Fruit fly (Drosophila melanogaster) whole organism, embryonic: ENCODE data around the gene Pex11c.

Source experiments
- Antp ChIP-seq: fragments of 200-800 bp; sonication (Bioruptor generic); optimal IDR thresholded peaks from 3 replicates; lab custom pipeline; 2016; ENCODE audit warnings: missing biosample characterization, missing genetic modification characterization
- Bgb ChIP-seq: fragments of 200-800 bp; sonication (Bioruptor generic); IDR thresholded peaks from 2 replicates; pipeline ENCODE4 v1.3.6; 2022; ENCODE audit warnings: missing biosample characterization, missing genetic modification characterization; ENCODE audit not compliant: partially characterized antibody
- Blimp-1 ChIP-seq: fragments of 200-800 bp; sonication (Bioruptor generic); optimal IDR thresholded peaks from 3 replicates; lab custom pipeline; 2018; ENCODE audit warnings: missing biosample characterization, missing genetic modification characterization, mild to moderate bottlenecking, moderate library complexity, missing genetic modification reagents
- BtbVII ChIP-seq: fragments of 200-800 bp; sonication (Bioruptor generic); optimal IDR thresholded peaks from 3 replicates; lab custom pipeline; 2017; ENCODE audit warnings: missing biosample characterization, mild to moderate bottlenecking, missing genetic modification characterization
- CG1024 ChIP-seq: fragments of 200-800 bp; sonication (Bioruptor generic); IDR thresholded peaks from 2 replicates; pipeline ENCODE4 v1.3.6; 2022; ENCODE audit warnings: missing biosample characterization, missing genetic modification characterization
- CG10274 ChIP-seq: fragments of 200-800 bp; sonication (Bioruptor generic); optimal IDR thresholded peaks from 3 replicates; lab custom pipeline; 2017; ENCODE audit warnings: missing biosample characterization, mild to moderate bottlenecking, missing genetic modification characterization
- CG12942 ChIP-seq: fragments of 200-800 bp; sonication (Bioruptor generic); optimal IDR thresholded peaks from 3 replicates; lab custom pipeline; 2016; ENCODE audit warnings: missing biosample characterization, missing genetic modification characterization
- CG13624 ChIP-seq: fragments of 200-800 bp; sonication (Bioruptor generic); optimal IDR thresholded peaks from 2 replicates; lab custom pipeline; 2016; ENCODE audit warnings: missing biosample characterization, missing genetic modification characterization
- CG14050 ChIP-seq: fragments of 200-800 bp; sonication (Bioruptor generic); IDR thresholded peaks from 3 replicates; pipeline ENCODE4 v1.3.6; 2022; ENCODE audit warnings: missing biosample characterization, missing genetic modification characterization
- CG14441 ChIP-seq: fragments of 200-800 bp; sonication (Bioruptor generic); IDR thresholded peaks from 2 replicates; pipeline ENCODE4 v1.3.6; 2022; ENCODE audit warnings: missing biosample characterization, missing genetic modification characterization
- CG15011 ChIP-seq: fragments of 200-800 bp; sonication (Bioruptor generic); optimal IDR thresholded peaks from 3 replicates; lab custom pipeline; 2018; ENCODE audit warnings: missing biosample characterization, mild to moderate bottlenecking, missing genetic modification characterization
- CG17385 ChIP-seq: fragments of 200-800 bp; sonication (Bioruptor generic); optimal IDR thresholded peaks from 3 replicates; lab custom pipeline; 2018; ENCODE audit warnings: missing biosample characterization, mild to moderate bottlenecking, missing genetic modification characterization
- CG17612 ChIP-seq: fragments of 200-800 bp; sonication (Bioruptor generic); IDR thresholded peaks from 2 replicates; pipeline ENCODE4 v1.3.6; 2022; ENCODE audit warnings: missing biosample characterization, missing genetic modification characterization
- CG18764 ChIP-seq: fragments of 200-800 bp; sonication (Bioruptor generic); optimal IDR thresholded peaks from 3 replicates; lab custom pipeline; 2016; ENCODE audit warnings: missing biosample characterization, missing genetic modification characterization
- CG2116 ChIP-seq: fragments of 200-800 bp; sonication (Bioruptor generic); optimal IDR thresholded peaks from 3 replicates; lab custom pipeline; 2018; ENCODE audit warnings: missing biosample characterization, mild to moderate bottlenecking, missing genetic modification characterization
- CG2875 ChIP-seq: fragments of 200-800 bp; sonication (Bioruptor generic); optimal IDR thresholded peaks from 2 replicates; lab custom pipeline; 2017; ENCODE audit warnings: missing biosample characterization, mild to moderate bottlenecking, missing genetic modification characterization, missing genetic modification reagents
- CG31388 ChIP-seq: fragments of 200-800 bp; sonication (Bioruptor generic); optimal IDR thresholded peaks from 2 replicates; lab custom pipeline; 2016; ENCODE audit warnings: missing biosample characterization, missing genetic modification characterization
- CG3163 ChIP-seq: fragments of 200-800 bp; sonication (Bioruptor generic); optimal IDR thresholded peaks from 3 replicates; lab custom pipeline; 2016; ENCODE audit warnings: missing biosample characterization, missing genetic modification characterization
- CG33557 ChIP-seq: fragments of 200-800 bp; sonication (Bioruptor generic); optimal IDR thresholded peaks from 2 replicates; lab custom pipeline; 2019; ENCODE audit warnings: missing biosample characterization, mild to moderate bottlenecking, missing genetic modification characterization, moderate library complexity
- CG42726 ChIP-seq: fragments of 200-800 bp; sonication (Bioruptor generic); IDR thresholded peaks from 2 replicates; pipeline ENCODE4 v1.3.6; 2022; ENCODE audit warnings: missing biosample characterization, missing genetic modification characterization; ENCODE audit not compliant: partially characterized antibody
- CG4730 ChIP-seq: fragments of 200-800 bp; sonication (Bioruptor generic); IDR thresholded peaks from 2 replicates; pipeline ENCODE4 v1.3.6; 2022; ENCODE audit warnings: missing biosample characterization, missing genetic modification characterization
- CG6791 ChIP-seq: fragments of 200-800 bp; sonication (Bioruptor generic); IDR thresholded peaks from 3 replicates; pipeline ENCODE4 v1.3.6; 2022; ENCODE audit warnings: missing biosample characterization, missing genetic modification characterization; ENCODE audit not compliant: partially characterized antibody
- CoRest ChIP-seq: fragments of 200-800 bp; sonication (Bioruptor generic); optimal IDR thresholded peaks from 3 replicates; lab custom pipeline; 2018; ENCODE audit warnings: missing biosample characterization, mild to moderate bottlenecking, missing genetic modification characterization, moderate library complexity
- Dip2 ChIP-seq: fragments of 200-800 bp; sonication (Bioruptor generic); IDR thresholded peaks from 2 replicates; pipeline ENCODE4 v1.3.6; 2022; ENCODE audit warnings: missing biosample characterization, missing genetic modification characterization
- Dll ChIP-seq: fragments of 200-800 bp; sonication (Bioruptor generic); IDR thresholded peaks from 4 replicates; pipeline ENCODE4 v1.3.6; 2022; ENCODE audit warnings: missing biosample characterization, missing genetic modification characterization; ENCODE audit not compliant: partially characterized antibody
- ERR ChIP-seq: fragments of 200-800 bp; sonication (Bioruptor generic); optimal IDR thresholded peaks from 2 replicates; lab custom pipeline; 2016; ENCODE audit warnings: missing biosample characterization, missing genetic modification characterization
- HLH3B ChIP-seq: fragments of 200-800 bp; sonication (Bioruptor generic); IDR thresholded peaks from 2 replicates; pipeline ENCODE4 v1.3.6; 2022; ENCODE audit warnings: missing biosample characterization, missing genetic modification characterization
- Hr51 ChIP-seq, 2 experiments: fragments of 200-800 bp; sonication (Bioruptor generic); optimal IDR thresholded peaks; 2 replicates in 1 of 2; 3 replicates in 1 of 2; lab custom pipeline; 2016 to 2018; ENCODE audit warnings: missing biosample characterization in 2 of 2, missing genetic modification characterization in 2 of 2, mild to moderate bottlenecking in 1 of 2, moderate library complexity in 1 of 2
- Lim3 ChIP-seq: fragments of 200-800 bp; sonication (Bioruptor generic); IDR thresholded peaks from 2 replicates; pipeline ENCODE4 v1.3.6; 2022; ENCODE audit warnings: missing biosample characterization, missing genetic modification characterization
- MBD-R2 ChIP-seq: fragments of 200-800 bp; sonication (Bioruptor generic); IDR thresholded peaks from 2 replicates; pipeline ENCODE4 v1.3.6; 2022; ENCODE audit warnings: missing biosample characterization, missing genetic modification characterization
- bcd ChIP-seq: fragments of 200-800 bp; sonication (Bioruptor generic); optimal IDR thresholded peaks from 2 replicates; lab custom pipeline; 2017; ENCODE audit warnings: missing biosample characterization, mild to moderate bottlenecking, missing genetic modification characterization
- cwo ChIP-seq: fragments of 200-800 bp; sonication (Bioruptor generic); optimal IDR thresholded peaks from 3 replicates; lab custom pipeline; 2017; ENCODE audit warnings: missing biosample characterization, missing genetic modification characterization, mild to moderate bottlenecking, moderate library complexity, missing genetic modification reagents
- dpn ChIP-seq, 2 experiments: fragments of 200-800 bp; sonication (Bioruptor generic); optimal IDR thresholded peaks; 3 replicates each; lab custom pipeline; 2016; ENCODE audit warnings: missing biosample characterization in 2 of 2, missing genetic modification characterization in 2 of 2
- dysf ChIP-seq: fragments of 200-800 bp; sonication (Bioruptor generic); IDR thresholded peaks from 3 replicates; pipeline ENCODE4 v1.3.6; 2022; ENCODE audit warnings: missing biosample characterization, missing genetic modification characterization
- fd102C ChIP-seq: fragments of 200-800 bp; sonication (Bioruptor generic); optimal IDR thresholded peaks from 2 replicates; lab custom pipeline; 2018; ENCODE audit warnings: missing biosample characterization, mild to moderate bottlenecking, missing genetic modification characterization, moderate library complexity
- gem ChIP-seq: fragments of 200-800 bp; sonication (Bioruptor generic); optimal IDR thresholded peaks from 2 replicates; lab custom pipeline; 2019; ENCODE audit warnings: missing biosample characterization, mild to moderate bottlenecking, missing genetic modification characterization, moderate library complexity
- jing ChIP-seq: fragments of 200-800 bp; sonication (Bioruptor generic); optimal IDR thresholded peaks from 2 replicates; lab custom pipeline; 2018; ENCODE audit warnings: missing biosample characterization, mild to moderate bottlenecking, missing genetic modification characterization
- ken ChIP-seq: fragments of 200-800 bp; sonication (Bioruptor generic); IDR thresholded peaks from 3 replicates; pipeline ENCODE4 v1.3.6; 2022; ENCODE audit warnings: missing biosample characterization, missing genetic modification characterization
- mld ChIP-seq: fragments of 200-800 bp; sonication (Bioruptor generic); IDR thresholded peaks from 3 replicates; pipeline ENCODE4 v1.3.6; 2022; ENCODE audit warnings: missing biosample characterization, missing genetic modification characterization; ENCODE audit not compliant: partially characterized antibody
- otp ChIP-seq: fragments of 200-800 bp; sonication (Bioruptor generic); IDR thresholded peaks from 3 replicates; pipeline ENCODE4, ENCODE4 v1.3.6; 2022; ENCODE audit warnings: missing biosample characterization, missing genetic modification characterization
- ranshi ChIP-seq: fragments of 200-800 bp; sonication (Bioruptor generic); IDR thresholded peaks from 2 replicates; pipeline ENCODE4 v1.3.6; 2022; ENCODE audit warnings: missing biosample characterization, missing genetic modification characterization
- rib ChIP-seq: fragments of 200-800 bp; sonication (Bioruptor generic); IDR thresholded peaks from 2 replicates; pipeline ENCODE4 v1.3.6; 2022; ENCODE audit warnings: missing biosample characterization, missing genetic modification characterization
- salm ChIP-seq: fragments of 200-800 bp; sonication (Bioruptor generic); optimal IDR thresholded peaks from 2 replicates; lab custom pipeline; 2018; ENCODE audit warnings: missing biosample characterization, mild to moderate bottlenecking, missing genetic modification characterization
- ssp ChIP-seq: fragments of 200-800 bp; sonication (Bioruptor generic); IDR thresholded peaks from 2 replicates; pipeline ENCODE4 v1.3.6; 2022; ENCODE audit warnings: missing biosample characterization, missing genetic modification characterization
- tin ChIP-seq: fragments of 200-800 bp; sonication (Bioruptor generic); optimal IDR thresholded peaks from 3 replicates; lab custom pipeline; 2016; ENCODE audit warnings: missing biosample characterization, missing genetic modification characterization
- ttk ChIP-seq: fragments of 200-800 bp; sonication (Bioruptor generic); IDR thresholded peaks from 2 replicates; pipeline ENCODE4 v2.1.2; 2022; ENCODE audit warnings: missing biosample characterization, missing genetic modification characterization
- tup ChIP-seq: fragments of 200-800 bp; sonication (Bioruptor generic); optimal IDR thresholded peaks from 2 replicates; lab custom pipeline; 2016; ENCODE audit warnings: missing biosample characterization, mild to moderate bottlenecking, missing genetic modification characterization, moderate library complexity
- yki ChIP-seq: fragments of >200 bp; optimal IDR thresholded peaks from 3 replicates; lab custom pipeline; 2018
- zf30C ChIP-seq: fragments of 200-800 bp; sonication (Bioruptor generic); optimal IDR thresholded peaks from 3 replicates; lab custom pipeline; 2018; ENCODE audit warnings: missing biosample characterization, mild to moderate bottlenecking, missing genetic modification characterization

Pex11c gene

dm6 chr3R:23239934-23240632 lies 18.1 kb upstream of the Pex11c start (continued):
- TF ChIP-seq HLH3B (GFP tag; lab: Robert Waterston, UW): peak; percentile 79
- TF ChIP-seq fd102C: no peak
- no peak for TF ChIP-seq CG12942 (GFP tag; lab: Kevin White, UChicago)
- no peak for TF ChIP-seq CG6791 (GFP tag; lab: Robert Waterston, UW)
- peak; percentile 55 for TF ChIP-seq tin (GFP tag; lab: Kevin White, UChicago)
- no peak for TF ChIP-seq CG18764 (GFP tag; lab: Kevin White, UChicago)
- peak; percentile 83 for TF ChIP-seq gem (tag; lab: Kevin White, UChicago)
- TF ChIP-seq Dll (GFP tag; lab: Robert Waterston, UW): no peak
- TF ChIP-seq ttk (GFP tag; lab: Robert Waterston, UW): peak; percentile 39; the same call in 1 of the 2 replicates
- no peak for TF ChIP-seq Lim3 (GFP tag; lab: Robert Waterston, UW)
- TF ChIP-seq cwo (GFP tag; lab: Kevin White, UChicago): peak; percentile 64
- TF ChIP-seq Dip2 (GFP tag; lab: Robert Waterston, UW): no peak
- TF ChIP-seq Hr51 (GFP tag; optimal IDR thresholded peaks at IDR 0.05; lab: Kevin White, UChicago): peak; percentile 27 to 67
- peak; percentile 62 for TF ChIP-seq CG4730 (GFP tag; lab: Robert Waterston, UW)
- TF ChIP-seq mld (GFP tag; lab: Robert Waterston, UW): no peak
- no peak for TF ChIP-seq CG2875 (GFP tag; lab: Kevin White, UChicago)
- no peak for TF ChIP-seq CG31388 (GFP tag; lab: Kevin White, UChicago)
- TF ChIP-seq bcd (GFP tag; lab: Kevin White, UChicago): peak; percentile 67
- TF ChIP-seq Blimp-1 (GFP tag; lab: Kevin White, UChicago): peak; percentile 83
- no peak for TF ChIP-seq CG2116 (GFP tag; lab: Kevin White, UChicago)
- TF ChIP-seq ken (GFP tag; lab: Robert Waterston, UW): peak; percentile 52; the same call in 2 of the 3 replicates
- peak; percentile 49 for TF ChIP-seq ssp (GFP tag; lab: Robert Waterston, UW)
- TF ChIP-seq jing (GFP tag; lab: Kevin White, UChicago): peak; percentile 13
- TF ChIP-seq CG14441: peak; percentile 51
- no peak for TF ChIP-seq CG33557
- TF ChIP-seq CG10274: no peak
- no peak for TF ChIP-seq zf30C
- peak; percentile 54 for TF ChIP-seq CoRest (tag; lab: Kevin White, UChicago)
- TF ChIP-seq CG13624 (GFP tag; lab: Kevin White, UChicago): peak; percentile 63
- peak; percentile 67 for TF ChIP-seq BtbVII
- peak; percentile 46 for TF ChIP-seq CG15011 (GFP tag; lab: Kevin White, UChicago)
- no peak for TF ChIP-seq ERR (GFP tag; lab: Kevin White, UChicago)
- no peak for TF ChIP-seq rib (GFP tag; lab: Robert Waterston, UW)
- no peak for TF ChIP-seq yki (lab: Kevin White, UChicago)
- TF ChIP-seq CG3163 (GFP tag; lab: Kevin White, UChicago): peak; percentile 4
- no peak for TF ChIP-seq CG42726 (GFP tag; lab: Robert Waterston, UW)
- no peak for TF ChIP-seq Bgb (GFP tag; lab: Robert Waterston, UW)
- TF ChIP-seq tup: peak; percentile 19
- TF ChIP-seq salm (tag; lab: Kevin White, UChicago): peak; percentile 40
- no peak for TF ChIP-seq CG17612 (GFP tag; lab: Robert Waterston, UW)
- peak; percentile 48 for TF ChIP-seq CG14050 (GFP tag; lab: Robert Waterston, UW)
- 0 out of 3 replicates have a peak, but pooled peaks have one; percentile 57 for TF ChIP-seq otp
- peak; percentile 62 for TF ChIP-seq Antp (GFP tag; lab: Kevin White, UChicago)
- TF ChIP-seq CG17385 (GFP tag; lab: Kevin White, UChicago): peak; percentile 61
- peak; percentile 83 for TF ChIP-seq dysf (GFP tag; lab: Robert Waterston, UW)
- peak; percentile 31; the same call in 1 of the 2 replicates for TF ChIP-seq ranshi (GFP tag; lab: Robert Waterston, UW)
- TF ChIP-seq CG1024: no peak
- peak; percentile 20; the same call in 1 of the 2 replicates for TF ChIP-seq MBD-R2 (GFP tag; lab: Robert Waterston, UW)
- peak in 1 of 2 experiments; percentile 45 for TF ChIP-seq dpn (GFP tag; optimal IDR thresholded peaks at IDR 0.05; lab: Kevin White, UChicago)
